Worm (Caenorhabditis elegans) whole organism, L2 larva: ENCODE results near the gene kqt-1.

Source experiments
- C34F6.9 ChIP-seq: fragments of 150-350 bp; optimal IDR thresholded peaks from 2 replicates; lab custom pipeline; 2014; ENCODE audit warnings: missing biosample characterization, missing genetic modification characterization
- Y55F3AM.14 ChIP-seq: fragments of 200-800 bp; sonication (Bioruptor generic); optimal IDR thresholded peaks from 2 replicates; lab custom pipeline; 2018; ENCODE audit warnings: mild to moderate bottlenecking, missing genetic modification characterization, missing compliant biosample characterization
- ZK546.5 ChIP-seq: sonication (generic microtip); optimal IDR thresholded peaks from 2 replicates; lab custom pipeline; 2017; ENCODE audit warnings: missing biosample characterization, missing genetic modification characterization
- alr-1 ChIP-seq: fragments of 150-350 bp; optimal IDR thresholded peaks from 2 replicates; lab custom pipeline; 2014; ENCODE audit warnings: missing biosample characterization, missing genetic modification characterization
- ama-1 ChIP-seq: fragments of 150-350 bp; optimal IDR thresholded peaks from 2 replicates; lab custom pipeline; 2018; ENCODE audit warnings: inconsistent platforms
- ceh-16 ChIP-seq: fragments of 150-350 bp; optimal IDR thresholded peaks from 2 replicates; lab custom pipeline; 2014; ENCODE audit warnings: missing biosample characterization, missing genetic modification characterization
- ceh-82 ChIP-seq: fragments of 150-350 bp; optimal IDR thresholded peaks from 2 replicates; lab custom pipeline; 2014; ENCODE audit warnings: missing biosample characterization, missing genetic modification characterization
- crh-2 ChIP-seq: sonication (generic microtip); optimal IDR thresholded peaks from 2 replicates; lab custom pipeline; 2017; ENCODE audit warnings: missing biosample characterization, missing genetic modification characterization
- dmd-4 ChIP-seq: sonication (generic microtip); optimal IDR thresholded peaks from 2 replicates; lab custom pipeline; 2017; ENCODE audit warnings: missing biosample characterization, missing genetic modification characterization
- egl-27 ChIP-seq: sonication (generic microtip); optimal IDR thresholded peaks from 3 replicates; lab custom pipeline; 2017; ENCODE audit warnings: missing biosample characterization, missing genetic modification reagents, missing genetic modification characterization
- elt-1 ChIP-seq: fragments of 150-350 bp; optimal IDR thresholded peaks from 2 replicates; lab custom pipeline; 2014; ENCODE audit warnings: missing biosample characterization, missing genetic modification characterization
- elt-3 ChIP-seq: sonication (generic microtip); optimal IDR thresholded peaks from 2 replicates; lab custom pipeline; 2017; ENCODE audit warnings: missing biosample characterization, missing genetic modification characterization
- fos-1 ChIP-seq: fragments of 150-350 bp; optimal IDR thresholded peaks from 2 replicates; lab custom pipeline; 2014; ENCODE audit warnings: missing biosample characterization, missing genetic modification characterization
- gmeb-1 ChIP-seq: fragments of 150-350 bp; optimal IDR thresholded peaks from 2 replicates; lab custom pipeline; 2014; ENCODE audit warnings: missing biosample characterization, missing genetic modification characterization
- lin-13 ChIP-seq: fragments of 150-350 bp; optimal IDR thresholded peaks from 2 replicates; lab custom pipeline; 2014; ENCODE audit warnings: missing biosample characterization, missing genetic modification reagents, missing genetic modification characterization
- lin-39 ChIP-seq: fragments of 150-350 bp; optimal IDR thresholded peaks from 2 replicates; lab custom pipeline; 2014; ENCODE audit warnings: missing biosample characterization, missing genetic modification reagents, missing genetic modification characterization
- mab-5 ChIP-seq: fragments of 150-350 bp; optimal IDR thresholded peaks from 2 replicates; lab custom pipeline; 2014; ENCODE audit warnings: missing biosample characterization, missing genetic modification characterization
- mbf-1 ChIP-seq: sonication (generic microtip); optimal IDR thresholded peaks from 2 replicates; lab custom pipeline; 2017; ENCODE audit warnings: missing biosample characterization, missing genetic modification characterization
- mdl-1 ChIP-seq, 2 experiments: fragments of 150-350 bp in 1 of 2; sonication (generic microtip) in 1 of 2; optimal IDR thresholded peaks; 2 replicates each; lab custom pipeline; 2017; ENCODE audit warnings: missing biosample characterization in 2 of 2, missing genetic modification characterization in 2 of 2
- nhr-11 ChIP-seq: fragments of 150-350 bp; optimal IDR thresholded peaks from 2 replicates; lab custom pipeline; 2014; ENCODE audit warnings: missing biosample characterization, missing genetic modification characterization
- nhr-12 ChIP-seq: fragments of 150-350 bp; optimal IDR thresholded peaks from 2 replicates; lab custom pipeline; 2014; ENCODE audit warnings: missing biosample characterization, missing genetic modification characterization
- nhr-129 ChIP-seq: fragments of 150-350 bp; optimal IDR thresholded peaks from 2 replicates; lab custom pipeline; 2014; ENCODE audit warnings: missing biosample characterization, missing genetic modification characterization
- nhr-21 ChIP-seq: fragments of 150-350 bp; optimal IDR thresholded peaks from 2 replicates; lab custom pipeline; 2014; ENCODE audit warnings: missing biosample characterization, missing genetic modification characterization
- nhr-237 ChIP-seq: fragments of 150-350 bp; optimal IDR thresholded peaks from 2 replicates; lab custom pipeline; 2014; ENCODE audit warnings: missing biosample characterization, missing genetic modification characterization
- nhr-25 ChIP-seq: fragments of 150-350 bp; sonication (generic microtip); optimal IDR thresholded peaks from 3 replicates; lab custom pipeline; 2014; ENCODE audit warnings: missing biosample characterization, missing genetic modification characterization
- nhr-6 ChIP-seq: fragments of 150-350 bp; optimal IDR thresholded peaks from 2 replicates; lab custom pipeline; 2014; ENCODE audit warnings: missing biosample characterization, missing genetic modification characterization
- nhr-77 ChIP-seq: fragments of 150-350 bp; optimal IDR thresholded peaks from 2 replicates; lab custom pipeline; 2014; ENCODE audit warnings: missing biosample characterization, missing genetic modification characterization
- peb-1 ChIP-seq: fragments of 150-350 bp; optimal IDR thresholded peaks from 2 replicates; lab custom pipeline; 2014; ENCODE audit warnings: missing biosample characterization, missing genetic modification characterization
- sem-4 ChIP-seq: fragments of 150-350 bp; optimal IDR thresholded peaks from 2 replicates; lab custom pipeline; 2014; ENCODE audit warnings: missing biosample characterization, missing genetic modification reagents, missing genetic modification characterization
- skn-1 ChIP-seq: sonication (generic microtip); optimal IDR thresholded peaks from 2 replicates; lab custom pipeline; 2017; ENCODE audit warnings: missing biosample characterization, missing genetic modification characterization
- sma-3 ChIP-seq: sonication (generic microtip); optimal IDR thresholded peaks from 2 replicates; lab custom pipeline; 2016; ENCODE audit warnings: missing genetic modification reagents, missing genetic modification characterization, missing compliant biosample characterization
- sma-9 ChIP-seq, 2 experiments: fragments of 150-350 bp in 1 of 2; sonication (generic microtip) in 1 of 2; optimal IDR thresholded peaks; 2 replicates each; lab custom pipeline; 2014 to 2016; ENCODE audit warnings: missing genetic modification characterization in 2 of 2, mild to moderate bottlenecking in 1 of 2, missing biosample characterization in 1 of 2, missing compliant biosample characterization in 1 of 2, missing genetic modification reagents in 1 of 2, moderate library complexity in 1 of 2
- snpc-4 ChIP-seq: fragments of 150-350 bp; optimal IDR thresholded peaks from 2 replicates; lab custom pipeline; 2014; ENCODE audit warnings: missing biosample characterization, missing genetic modification characterization
- unc-39 ChIP-seq: fragments of 150-350 bp; optimal IDR thresholded peaks from 2 replicates; lab custom pipeline; 2014; ENCODE audit warnings: missing biosample characterization, missing genetic modification characterization
- unc-55 ChIP-seq: fragments of 150-350 bp; sonication (generic microtip); optimal IDR thresholded peaks from 3 replicates; lab custom pipeline; 2014; ENCODE audit warnings: missing biosample characterization, missing genetic modification reagents, missing genetic modification characterization
- unc-62 ChIP-seq: fragments of 150-350 bp; optimal IDR thresholded peaks from 2 replicates; lab custom pipeline; 2014; ENCODE audit warnings: missing biosample characterization, missing genetic modification reagents, missing genetic modification characterization
- ztf-1 ChIP-seq: fragments of 200-800 bp; sonication (Bioruptor generic); conservative IDR thresholded peaks from 2 replicates; pipeline ENCODE4 v1.3.6; 2022; ENCODE audit warnings: missing genetic modification characterization, missing compliant biosample characterization
- ztf-11 ChIP-seq: sonication (generic microtip); optimal IDR thresholded peaks from 2 replicates; lab custom pipeline; 2017; ENCODE audit warnings: missing biosample characterization, missing genetic modification characterization

Gene kqt-1

ce11 chrX:6656770-6657169 is 38.0 kb downstream of the kqt-1 start:
- TF ChIP-seq crh-2 (tag; lab: Kevin White, UChicago), result no peak
- TF ChIP-seq ama-1 (lab: Kevin White, UChicago), result no peak
- TF ChIP-seq gmeb-1 (tag; lab: Kevin White, UChicago), result no peak
- peak; percentile 1 for TF ChIP-seq sma-9 (GFP tag; optimal IDR thresholded peaks at IDR 0.05; lab: Kevin White, UChicago)
- no peak for TF ChIP-seq sma-9 (tag; optimal IDR thresholded peaks at IDR 0.05; lab: Kevin White, UChicago)
- TF ChIP-seq C34F6.9 (tag; lab: Kevin White, UChicago), result no peak
- peak; percentile 62 for TF ChIP-seq fos-1 (tag; lab: Kevin White, UChicago)
- TF ChIP-seq ceh-82, result no peak

- no peak for TF ChIP-seq snpc-4 (tag; lab: Kevin White, UChicago)
- TF ChIP-seq, all 48 proteins: peak for 0
Measured at ce11 chrX:6662267-6662666, 43.5 kb downstream of the kqt-1 start.

ce11 chrX:6663780-6664437 is 45.1 kb downstream of the kqt-1 start:
- no peak for TF ChIP-seq mdl-1 (tag; optimal IDR thresholded peaks at IDR 0.05; lab: Kevin White, UChicago)
- peak; percentile 31 for TF ChIP-seq sma-9 (GFP tag; optimal IDR thresholded peaks at IDR 0.05; lab: Kevin White, UChicago)
- TF ChIP-seq sma-9 (tag; optimal IDR thresholded peaks at IDR 0.05; lab: Kevin White, UChicago), result no peak
- peak; percentile 22 for TF ChIP-seq sma-3 (GFP tag; lab: Kevin White, UChicago)
- no peak for TF ChIP-seq fos-1 (tag; lab: Kevin White, UChicago)
- TF ChIP-seq nhr-25 (tag; lab: Kevin White, UChicago), result peak; percentile 56
- TF ChIP-seq nhr-21 (tag; lab: Kevin White, UChicago), result peak; percentile 73
- peak; percentile 54 for TF ChIP-seq egl-27 (tag; lab: Kevin White, UChicago)

- TF ChIP-seq gmeb-1 (tag; lab: Kevin White, UChicago), result no peak
- no peak for TF ChIP-seq nhr-237 (tag; lab: Kevin White, UChicago)
- TF ChIP-seq ztf-1 (GFP tag; lab: Robert Waterston, UW), result no peak
- no peak for TF ChIP-seq ama-1 (lab: Kevin White, UChicago)
- no peak for TF ChIP-seq dmd-4 (tag; lab: Kevin White, UChicago)
- TF ChIP-seq lin-13 (GFP tag; lab: Kevin White, UChicago), result no peak
- TF ChIP-seq sma-9 (GFP tag; optimal IDR thresholded peaks at IDR 0.05; lab: Kevin White, UChicago), result peak; percentile 54
- no peak for TF ChIP-seq sma-9 (tag; optimal IDR thresholded peaks at IDR 0.05; lab: Kevin White, UChicago)
- TF ChIP-seq elt-1 (tag; lab: Kevin White, UChicago), result no peak
- no peak for TF ChIP-seq skn-1 (tag; lab: Kevin White, UChicago)
- TF ChIP-seq unc-62 (GFP tag; lab: Kevin White, UChicago), result no peak
- TF ChIP-seq alr-1 (tag; lab: Kevin White, UChicago), result no peak
- no peak for TF ChIP-seq nhr-12 (tag; lab: Kevin White, UChicago)
- no peak for TF ChIP-seq ztf-11 (tag; lab: Kevin White, UChicago)
- no peak for TF ChIP-seq ceh-16 (tag; lab: Kevin White, UChicago)
- no peak for TF ChIP-seq unc-55 (GFP tag; lab: Kevin White, UChicago)
- peak; percentile 6 for TF ChIP-seq nhr-129 (tag; lab: Kevin White, UChicago)
- TF ChIP-seq mbf-1, result no peak
- TF ChIP-seq peb-1 (tag; lab: Kevin White, UChicago), result no peak
- no peak for TF ChIP-seq Y55F3AM.14 (GFP tag; lab: Kevin White, UChicago)
- TF ChIP-seq lin-39, result no peak
- no peak for TF ChIP-seq snpc-4 (tag; lab: Kevin White, UChicago)
- no peak for TF ChIP-seq nhr-25 (tag; lab: Kevin White, UChicago)
- peak; percentile 42 for TF ChIP-seq crh-2 (tag; lab: Kevin White, UChicago)
- TF ChIP-seq elt-3, result no peak
- TF ChIP-seq unc-39 (tag; lab: Kevin White, UChicago), result no peak
- peak; percentile 62 for TF ChIP-seq sma-3 (GFP tag; lab: Kevin White, UChicago)
- TF ChIP-seq nhr-11 (tag; lab: Kevin White, UChicago), result no peak
- no peak for TF ChIP-seq mab-5 (tag; lab: Kevin White, UChicago)
- TF ChIP-seq nhr-6, result no peak
- TF ChIP-seq mdl-1 (tag; optimal IDR thresholded peaks at IDR 0.05; lab: Kevin White, UChicago), result no peak
- TF ChIP-seq nhr-77 (tag; lab: Kevin White, UChicago), result no peak
- no peak for TF ChIP-seq sem-4 (tag; lab: Kevin White, UChicago)
- no peak for TF ChIP-seq ZK546.5
- TF ChIP-seq fos-1 (tag; lab: Kevin White, UChicago), result peak; percentile 33
Measured at ce11 chrX:6665129-6665858, 46.5 kb downstream of the kqt-1 start.
